Fruit fly (Drosophila melanogaster): Measurements from ENCODE around the gene CG5151.

CG5151 gene

dm6 chr3L:16164150-16165039 is at the start of gene CG5151 (continued):
- peak; percentile 13 for TF ChIP-seq CG2678 (tag; optimal IDR thresholded peaks at IDR 0.05)
- TF ChIP-seq CG12942 (GFP tag; optimal IDR thresholded peaks at IDR 0.05) = no peak
- no peak for TF ChIP-seq pnt (GFP tag; optimal IDR thresholded peaks at IDR 0.05)
- TF ChIP-seq CG1529 (GFP tag; optimal IDR thresholded peaks at IDR 0.05) = no peak
- TF ChIP-seq CG2116 (GFP tag; optimal IDR thresholded peaks at IDR 0.05) = no peak
- no peak for TF ChIP-seq CG13624 (GFP tag; optimal IDR thresholded peaks at IDR 0.05)
- TF ChIP-seq CG18476 (GFP tag; optimal IDR thresholded peaks at IDR 0.05) = no peak
- TF ChIP-seq cg (GFP tag; optimal IDR thresholded peaks at IDR 0.05) = peak; percentile 70
- no peak for TF ChIP-seq Eip74EF (GFP tag; optimal IDR thresholded peaks at IDR 0.05)
- no peak for TF ChIP-seq maf-S (GFP tag; optimal IDR thresholded peaks at IDR 0.05)
- TF ChIP-seq fu2 (GFP tag; optimal IDR thresholded peaks at IDR 0.05) = no peak
- no peak for TF ChIP-seq jumu (GFP tag; optimal IDR thresholded peaks at IDR 0.05)
- peak; percentile 0 for TF ChIP-seq gcm (GFP tag; optimal IDR thresholded peaks at IDR 0.05)
- TF ChIP-seq CG4854 (GFP tag; optimal IDR thresholded peaks at IDR 0.05) = no peak
- no peak for TF ChIP-seq fru (optimal IDR thresholded peaks at IDR 0.05)
- no peak for TF ChIP-seq CG17328 (GFP tag; IDR thresholded peaks at IDR 0.05)
- peak; percentile 49 for TF ChIP-seq run (tag; optimal IDR thresholded peaks at IDR 0.05)
- TF ChIP-seq CG14667 (GFP tag; IDR thresholded peaks at IDR 0.05) = no peak
- TF ChIP-seq MTF-1 (GFP tag; optimal IDR thresholded peaks at IDR 0.05; ENCODE audit: borderline replicate concordance) = peak; percentile 38
- no peak for TF ChIP-seq CG14710 (tag; optimal IDR thresholded peaks at IDR 0.05)
- TF ChIP-seq C15 (GFP tag; IDR thresholded peaks at IDR 0.05) = no peak
- TF ChIP-seq Xbp1 (GFP tag; optimal IDR thresholded peaks at IDR 0.05) = no peak
- TF ChIP-seq CG6272 (GFP tag; IDR thresholded peaks at IDR 0.05) = no peak
- TF ChIP-seq slp2 (GFP tag; optimal IDR thresholded peaks at IDR 0.05) = no peak
- TF ChIP-seq Adf1 (GFP tag; IDR thresholded peaks at IDR 0.05) = peak; percentile 27; the same call in 1 of the 2 replicates
- TF ChIP-seq CG32767 (GFP tag; IDR thresholded peaks at IDR 0.05) = no peak
- TF ChIP-seq Dek (tag; optimal IDR thresholded peaks at IDR 0.05) = peak; percentile 27
- TF ChIP-seq ato (GFP tag; IDR thresholded peaks at IDR 0.05; ENCODE audit: partially characterized antibody) = peak; percentile 88
- TF ChIP-seq CG34376 (GFP tag; optimal IDR thresholded peaks at IDR 0.05) = peak; percentile 75
- no peak for TF ChIP-seq CG31388 (GFP tag; optimal IDR thresholded peaks at IDR 0.05)
- no peak for TF ChIP-seq cato (GFP tag; optimal IDR thresholded peaks at IDR 0.05; ENCODE audit: borderline replicate concordance)
- peak; percentile 84; the same call in 2 of the 3 replicates for TF ChIP-seq mld (GFP tag; IDR thresholded peaks at IDR 0.05; ENCODE audit: partially characterized antibody)
- TF ChIP-seq CG14014 (GFP tag; IDR thresholded peaks at IDR 0.05) = 0 out of 2 replicates have a peak, but pooled peaks have one; percentile 3
- no peak for TF ChIP-seq CG17612 (GFP tag; IDR thresholded peaks at IDR 0.05)
- peak; percentile 93 to 98 for TF ChIP-seq Trl (optimal IDR thresholded peaks at IDR 0.05)
- peak; percentile 42 for TF ChIP-seq Trl (GFP tag; optimal IDR thresholded peaks at IDR 0.05)
- TF ChIP-seq onecut (GFP tag; IDR thresholded peaks at IDR 0.05) = no peak
- no peak for TF ChIP-seq ap (GFP tag; IDR thresholded peaks at IDR 0.05)
- TF ChIP-seq CG3838 (GFP tag; optimal IDR thresholded peaks at IDR 0.05) = peak; percentile 11
- TF ChIP-seq D (optimal IDR thresholded peaks at IDR 0.05) = no peak
- no peak for TF ChIP-seq D (GFP tag; optimal IDR thresholded peaks at IDR 0.05)
- TF ChIP-seq ranshi (GFP tag; IDR thresholded peaks at IDR 0.05) = peak; percentile 41; the same call in 1 of the 2 replicates
- no peak for TF ChIP-seq Camta (GFP tag; optimal IDR thresholded peaks at IDR 0.05)
- TF ChIP-seq chm (GFP tag; IDR thresholded peaks at IDR 0.05) = peak; percentile 83; the same call in 1 of the 2 replicates
- TF ChIP-seq NK7.1 (GFP tag; optimal IDR thresholded peaks at IDR 0.05) = no peak
- no peak for TF ChIP-seq grn (GFP tag; optimal IDR thresholded peaks at IDR 0.05)
- TF ChIP-seq eyg (GFP tag; optimal IDR thresholded peaks at IDR 0.05) = no peak
- TF ChIP-seq CG33213 (GFP tag; optimal IDR thresholded peaks at IDR 0.05) = no peak
- TF ChIP-seq Bdp1 (GFP tag; optimal IDR thresholded peaks at IDR 0.05) = no peak
- no peak for TF ChIP-seq CG9932 (GFP tag; IDR thresholded peaks at IDR 0.05)
- TF ChIP-seq CG11560 (tag; IDR thresholded peaks at IDR 0.05) = no peak
